Fruit fly (Drosophila melanogaster) whole organism, prepupa: ENCODE results near the gene dnc.

ENCODE experiments used
- Eip78C ChIP-seq: fragments of 200-800 bp; sonication (Bioruptor generic); peaks from one replicate; lab custom pipeline; 2016; ENCODE audit warnings: missing biosample characterization, missing genetic modification characterization
- Hr39 ChIP-seq: fragments of 200-800 bp; sonication (Bioruptor generic); optimal IDR thresholded peaks from 2 replicates; lab custom pipeline; 2016; ENCODE audit warnings: missing biosample characterization, missing genetic modification characterization
- acj6 ChIP-seq: fragments of 200-800 bp; sonication (Bioruptor generic); optimal IDR thresholded peaks from 3 replicates; lab custom pipeline; 2016; ENCODE audit warnings: missing biosample characterization, missing genetic modification characterization
- eg ChIP-seq: fragments of 200-800 bp; sonication (Bioruptor generic); IDR thresholded peaks from 3 replicates; pipeline ENCODE4 v1.3.6; 2022; ENCODE audit warnings: missing biosample characterization, missing genetic modification characterization

DNA sequence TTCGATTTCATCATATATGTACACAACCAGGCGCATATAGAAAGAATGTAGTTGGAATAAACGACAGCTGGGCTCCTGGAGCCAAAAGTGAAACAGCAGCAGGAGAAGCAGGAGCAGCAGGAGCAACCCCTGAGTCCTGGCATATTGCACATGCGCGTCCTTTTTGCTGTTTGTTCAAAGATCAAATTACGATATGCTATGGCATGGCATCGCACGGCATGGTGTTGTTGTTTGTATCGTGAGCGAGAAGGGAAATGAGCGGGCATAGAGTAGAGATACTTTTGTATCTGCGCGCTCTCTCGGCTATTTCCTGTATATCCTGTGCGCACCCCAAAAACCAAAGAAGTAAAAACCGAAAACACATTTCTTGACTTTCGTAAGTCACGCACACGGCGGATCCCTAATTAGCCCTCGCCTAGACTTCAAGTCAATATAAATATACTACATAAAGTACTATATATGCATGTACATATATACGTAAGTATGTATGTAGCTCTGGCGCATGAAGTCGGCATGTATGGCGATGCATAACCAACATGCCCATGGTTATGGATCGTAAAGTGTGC, 38.3 kb upstream of the dnc start:
- TF ChIP-seq Hr39 (GFP tag; lab: Kevin White, UChicago) (no peak), acj6 (GFP tag; lab: Kevin White, UChicago) (no peak), Eip78C (GFP tag; lab: Kevin White, UChicago) (no peak), eg (GFP tag; lab: Robert Waterston, UW) (no peak)
